Worm (Caenorhabditis elegans) whole organism, midembryonic: ENCODE data around the gene atg-10.

Experiments used
- flt-1 ChIP-seq: fragments of 200-800 bp; sonication (Bioruptor generic); IDR thresholded peaks from 2 replicates; pipeline ENCODE4 v1.3.6; 2022; ENCODE audit warnings: missing genetic modification characterization, missing compliant biosample characterization
- klf-2 ChIP-seq: fragments of 200-800 bp; sonication (Bioruptor generic); conservative IDR thresholded peaks from 2 replicates; pipeline ENCODE4 v1.3.6; 2022; ENCODE audit warnings: missing genetic modification reagents, missing genetic modification characterization, missing compliant biosample characterization
- ref-1 ChIP-seq: fragments of 200-800 bp; sonication (Bioruptor generic); conservative IDR thresholded peaks from 2 replicates; pipeline ENCODE4 v1.3.6; 2022; ENCODE audit warnings: missing genetic modification reagents, missing genetic modification characterization, missing compliant biosample characterization
- ztf-29 ChIP-seq: fragments of 200-800 bp; sonication (Bioruptor generic); IDR thresholded peaks from 2 replicates; pipeline ENCODE4 v1.3.6; 2022; ENCODE audit warnings: missing genetic modification reagents, missing genetic modification characterization, missing compliant biosample characterization

DNA sequence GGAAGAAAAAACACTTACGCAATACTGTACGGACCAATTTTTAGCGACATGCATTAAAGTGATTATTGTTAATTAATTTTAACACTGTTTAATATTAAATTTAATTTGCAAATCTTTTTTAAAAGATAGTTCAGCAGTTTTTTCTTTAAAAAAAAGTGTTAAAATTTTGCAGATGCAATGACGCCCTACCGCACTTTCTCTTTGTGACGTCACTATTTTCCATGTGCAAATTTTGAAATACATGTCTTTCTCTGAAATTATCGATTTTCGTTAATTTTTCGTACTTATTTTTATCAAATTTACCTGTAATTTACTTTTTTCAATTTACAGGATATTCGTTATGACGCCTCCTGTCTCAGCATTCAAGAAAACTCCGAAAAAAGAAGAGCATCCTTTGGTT lies 2.6 kb downstream of the atg-10 start, which contains the start of the genes piga-1 and eif-2Bepsilon:
- no peak for TF ChIP-seq ref-1 (GFP tag; lab: Robert Waterston, UW)
- TF ChIP-seq flt-1 (GFP tag; lab: Robert Waterston, UW) = no peak
- no peak for TF ChIP-seq klf-2 (GFP tag; lab: Robert Waterston, UW)
- no peak for TF ChIP-seq ztf-29 (GFP tag; lab: Robert Waterston, UW)
